Worm (Caenorhabditis elegans) whole organism, L1 larva: ENCODE data around the gene srb-3.

Source experiments
- lin-14 ChIP-seq: fragments of 200-800 bp; sonication (Bioruptor generic); optimal IDR thresholded peaks from 2 replicates; lab custom pipeline; 2018; ENCODE audit warnings: mild to moderate bottlenecking, missing genetic modification characterization, moderate library complexity, missing compliant biosample characterization
- lin-35 ChIP-seq, 2 experiments: fragments of 150-350 bp; optimal IDR thresholded peaks; 2 replicates each; lab custom pipeline; 2014; ENCODE audit warnings: missing biosample characterization in 2 of 2, missing genetic modification characterization in 2 of 2, missing genetic modification reagents in 2 of 2
- lsy-2 ChIP-seq, 2 experiments: fragments of 150-350 bp; optimal IDR thresholded peaks; 2 replicates each; lab custom pipeline; 2014; ENCODE audit warnings: missing biosample characterization in 2 of 2, missing genetic modification characterization in 2 of 2
- nhr-12 ChIP-seq: sonication (generic microtip); optimal IDR thresholded peaks from 2 replicates; lab custom pipeline; 2017; ENCODE audit warnings: missing biosample characterization, missing genetic modification characterization
- nhr-47 ChIP-seq: sonication (generic microtip); optimal IDR thresholded peaks from 2 replicates; lab custom pipeline; 2016; ENCODE audit warnings: mild to moderate bottlenecking, missing genetic modification characterization, moderate library complexity, missing compliant biosample characterization
- nhr-71 ChIP-seq: sonication (generic microtip); optimal IDR thresholded peaks from 2 replicates; lab custom pipeline; 2016; ENCODE audit warnings: mild to moderate bottlenecking, missing genetic modification characterization, moderate library complexity, missing compliant biosample characterization
- sox-4 ChIP-seq: sonication (generic microtip); optimal IDR thresholded peaks from 2 replicates; lab custom pipeline; 2016; ENCODE audit warnings: missing genetic modification characterization, missing compliant biosample characterization
- swsn-7 ChIP-seq: sonication (generic microtip); optimal IDR thresholded peaks from 2 replicates; lab custom pipeline; 2016; ENCODE audit warnings: missing genetic modification characterization, missing compliant biosample characterization
- unc-30 ChIP-seq: sonication (generic microtip); optimal IDR thresholded peaks from 2 replicates; lab custom pipeline; 2017; ENCODE audit warnings: missing biosample characterization, missing genetic modification characterization
- unc-62 ChIP-seq: fragments of 150-350 bp; optimal IDR thresholded peaks from 2 replicates; lab custom pipeline; 2014; ENCODE audit warnings: missing biosample characterization, missing genetic modification reagents, missing genetic modification characterization

DNA sequence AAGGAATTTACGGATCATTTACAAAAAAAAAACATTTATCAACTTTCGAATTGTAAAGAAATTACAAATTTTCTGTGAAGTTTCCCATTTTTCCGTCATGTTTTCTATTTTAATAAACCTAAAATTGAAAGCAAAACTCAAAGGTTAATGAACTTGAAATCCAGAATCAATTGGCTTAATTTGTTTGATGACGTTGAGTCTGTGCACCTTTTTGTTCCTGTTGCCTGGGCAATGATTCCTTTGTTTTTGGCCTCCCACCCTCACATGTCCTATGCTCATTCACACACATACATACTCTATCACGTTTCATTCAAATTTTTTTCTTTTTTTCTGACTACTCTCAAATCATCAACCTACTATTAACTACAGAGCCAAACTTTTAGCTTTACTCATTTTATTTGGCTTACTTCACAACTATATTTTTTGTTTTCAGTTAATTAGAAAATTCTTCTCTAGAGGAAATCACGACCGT is 30.3 kb downstream of the srb-3 start, which contains the start of gene F58A6.2:
- TF ChIP-seq nhr-12 (no peak), lin-14 (no peak), lsy-2 (tag; optimal IDR thresholded peaks at IDR 0.05; lab: Kevin White, UChicago) (no peak), swsn-7 (tag; lab: Kevin White, UChicago) (no peak), sox-4 (no peak), lin-35 (GFP tag; optimal IDR thresholded peaks at IDR 0.05; lab: Kevin White, UChicago) (no peak), nhr-47 (no peak), unc-30 (tag; lab: Kevin White, UChicago) (no peak), unc-62 (no peak), nhr-71 (tag; lab: Kevin White, UChicago) (peak; percentile 40)
